Worm (Caenorhabditis elegans): ENCODE measurements around the gene F40G9.9.

F40G9.9 gene

ce11 chrIII:151084-151483 lies 20.4 kb downstream of the F40G9.9 start:
- TF ChIP-seq nhr-76 (tag; optimal IDR thresholded peaks at IDR 0.05): no peak
- no peak for TF ChIP-seq pha-4 (tag; optimal IDR thresholded peaks at IDR 0.05)
- no peak for TF ChIP-seq nfya-1 (tag; optimal IDR thresholded peaks at IDR 0.05; ENCODE audit: insufficient read depth)
- no peak for TF ChIP-seq nhr-25 (tag; optimal IDR thresholded peaks at IDR 0.05)
- no peak for TF ChIP-seq lsy-12 (tag; optimal IDR thresholded peaks at IDR 0.05)
- no peak for TF ChIP-seq ceh-9 (tag; optimal IDR thresholded peaks at IDR 0.05)
- TF ChIP-seq unc-62 (GFP tag; optimal IDR thresholded peaks at IDR 0.05): no peak

DNA sequence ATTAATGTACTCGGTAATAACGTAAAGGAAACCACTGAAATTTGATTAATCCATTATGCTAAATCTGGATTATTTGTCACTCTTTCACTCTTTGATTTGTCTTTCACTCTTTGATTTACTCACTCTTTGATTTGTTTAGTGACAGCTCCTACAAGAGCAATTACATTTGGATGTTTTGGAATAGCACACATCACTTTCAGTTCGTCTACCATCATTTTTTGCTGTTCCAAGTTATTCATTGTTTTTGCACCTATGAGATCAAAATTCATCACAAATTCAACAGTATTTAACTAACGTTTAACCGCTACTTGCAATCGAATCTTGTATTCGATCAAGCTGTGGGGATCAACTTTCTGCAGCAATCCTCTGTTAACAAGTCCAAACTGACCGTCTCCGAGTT lies 22.4 kb downstream of the F40G9.9 start:
- TF ChIP-seq ZK546.5 (tag; optimal IDR thresholded peaks at IDR 0.05) (no peak), hmg-11 (tag; optimal IDR thresholded peaks at IDR 0.05) (no peak), ceh-28 (tag; optimal IDR thresholded peaks at IDR 0.05) (no peak), fkh-10 (GFP tag; optimal IDR thresholded peaks at IDR 0.05) (no peak), snpc-4 (tag; optimal IDR thresholded peaks at IDR 0.05) (no peak), elt-3 (tag; optimal IDR thresholded peaks at IDR 0.05) (no peak), daf-12 (tag; optimal IDR thresholded peaks at IDR 0.05) (no peak), jun-1 (tag; optimal IDR thresholded peaks at IDR 0.05) (no peak), zag-1 (tag; optimal IDR thresholded peaks at IDR 0.05) (no peak), fkh-2 (tag; optimal IDR thresholded peaks at IDR 0.05) (no peak), ztf-11 (tag; optimal IDR thresholded peaks at IDR 0.05) (no peak), mdl-1 (tag; optimal IDR thresholded peaks at IDR 0.05) (no peak), nhr-67 (tag; optimal IDR thresholded peaks at IDR 0.05) (no peak), ceh-16 (tag; optimal IDR thresholded peaks at IDR 0.05) (no peak), pha-4 (tag; optimal IDR thresholded peaks at IDR 0.05) (no peak), tbx-2 (tag; optimal IDR thresholded peaks at IDR 0.05) (no peak), lin-39 (tag; optimal IDR thresholded peaks at IDR 0.05) (no peak), aly-2 (tag; optimal IDR thresholded peaks at IDR 0.05) (no peak)

DNA sequence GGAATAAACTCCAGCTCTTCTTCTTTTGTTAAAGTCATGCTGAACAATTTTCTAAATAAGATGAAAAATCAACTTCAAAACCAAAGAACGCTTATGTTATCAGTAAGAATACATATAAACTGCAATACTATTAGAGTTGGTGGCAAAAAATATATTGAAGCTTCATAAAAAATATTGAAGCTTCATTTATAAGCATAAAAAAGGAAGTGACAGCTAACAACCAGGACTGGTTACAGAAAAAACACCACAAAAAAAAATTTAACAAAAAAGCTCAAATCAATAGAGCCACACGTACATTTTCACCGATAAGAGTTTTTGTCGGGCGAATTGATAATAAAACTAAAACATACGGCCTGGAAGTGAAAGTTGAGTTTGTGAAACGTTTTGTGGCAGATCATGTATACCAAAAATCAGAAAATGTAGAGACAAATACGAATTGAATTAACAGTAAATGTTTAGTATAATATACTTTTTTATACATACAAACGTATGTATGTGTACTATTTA lies 23.9 kb downstream of the F40G9.9 start, which contains the start of gene sqst-5:
sqst-5 (minus strand) TSS at position 51 of the 507 bp plus-strand sequence.
- peak; percentile 76 for TF ChIP-seq elt-2 (tag; optimal IDR thresholded peaks at IDR 0.05)
- peak; percentile 59 for TF ChIP-seq pqm-1 (tag; optimal IDR thresholded peaks at IDR 0.05)
- no peak for TF ChIP-seq ceh-9 (tag; optimal IDR thresholded peaks at IDR 0.05)
- no peak for TF ChIP-seq fkh-2 (tag; optimal IDR thresholded peaks at IDR 0.05)
- no peak for TF ChIP-seq lin-39 (tag; optimal IDR thresholded peaks at IDR 0.05)
- TF ChIP-seq unc-39 (tag; optimal IDR thresholded peaks at IDR 0.05): no peak
- TF ChIP-seq hmg-11 (tag; optimal IDR thresholded peaks at IDR 0.05): no peak
- no peak for TF ChIP-seq ztf-11 (tag; optimal IDR thresholded peaks at IDR 0.05)
- no peak for TF ChIP-seq nhr-25 (tag; optimal IDR thresholded peaks at IDR 0.05)
- no peak for TF ChIP-seq sea-2 (GFP tag; optimal IDR thresholded peaks at IDR 0.05)
- TF ChIP-seq ztf-4 (tag; optimal IDR thresholded peaks at IDR 0.05): no peak

- TF ChIP-seq unc-39 (tag; optimal IDR thresholded peaks at IDR 0.05) (no peak), nhr-11 (tag; optimal IDR thresholded peaks at IDR 0.05) (no peak), tbx-2 (tag; optimal IDR thresholded peaks at IDR 0.05) (no peak), ztf-11 (tag; optimal IDR thresholded peaks at IDR 0.05) (no peak), lin-39 (tag; optimal IDR thresholded peaks at IDR 0.05) (no peak), ceh-9 (tag; optimal IDR thresholded peaks at IDR 0.05) (no peak), nfya-1 (tag; optimal IDR thresholded peaks at IDR 0.05; ENCODE audit: insufficient read depth) (no peak), ZK546.5 (tag; optimal IDR thresholded peaks at IDR 0.05) (no peak), ceh-28 (tag; optimal IDR thresholded peaks at IDR 0.05) (no peak), nhr-43 (tag; optimal IDR thresholded peaks at IDR 0.05; ENCODE audit: poor library complexity, severe bottlenecking) (no peak), nhr-25 (tag; optimal IDR thresholded peaks at IDR 0.05) (no peak), elt-2 (tag; optimal IDR thresholded peaks at IDR 0.05) (no peak), zag-1 (tag; optimal IDR thresholded peaks at IDR 0.05) (no peak), nhr-12 (tag; optimal IDR thresholded peaks at IDR 0.05) (no peak), ceh-82 (tag; optimal IDR thresholded peaks at IDR 0.05) (no peak), hmg-11 (tag; optimal IDR thresholded peaks at IDR 0.05) (no peak), skn-1 (tag; optimal IDR thresholded peaks at IDR 0.05) (no peak), daf-12 (tag; optimal IDR thresholded peaks at IDR 0.05) (no peak)
Observed at ce11 chrIII:146369-146768, 25.1 kb downstream of the F40G9.9 start, which contains the start of gene fbxb-84. Gene fbxb-84, minus strand, starts transcription at chrIII:146469.

DNA sequence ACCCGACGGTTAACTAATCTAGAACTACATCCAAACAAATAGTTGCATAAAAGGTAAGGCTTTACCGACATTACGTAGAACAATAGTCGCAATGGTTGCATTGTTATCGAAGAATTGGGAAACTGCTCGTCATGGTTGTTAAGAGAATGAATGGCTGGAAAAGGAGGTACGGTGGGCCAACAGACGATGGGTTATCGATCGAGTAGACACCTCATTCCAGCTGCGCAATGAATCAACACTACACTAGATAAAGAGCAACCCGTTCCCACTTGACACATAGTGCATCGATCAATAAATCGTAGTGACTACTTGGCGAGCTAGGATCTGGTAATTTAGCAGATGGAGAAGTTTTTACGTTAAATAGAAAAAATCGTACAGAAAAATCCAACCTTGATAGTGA lies 26.4 kb downstream of the F40G9.9 start, which contains the start of the genes T17A3.12 and fbxb-83:
T17A3.12 (minus strand) TSS at position 101 of the 400 bp plus-strand sequence.
fbxb-83 (minus strand) TSS at position 134 of the 400 bp plus-strand sequence.
- TF ChIP-seq unc-39 (tag; optimal IDR thresholded peaks at IDR 0.05): no peak
- TF ChIP-seq nhr-237 (tag; optimal IDR thresholded peaks at IDR 0.05): no peak
- TF ChIP-seq sea-2 (GFP tag; optimal IDR thresholded peaks at IDR 0.05): no peak
- TF ChIP-seq pha-4 (tag; optimal IDR thresholded peaks at IDR 0.05): no peak
- no peak for TF ChIP-seq ztf-4 (tag; optimal IDR thresholded peaks at IDR 0.05)
